Fruit fly (Drosophila melanogaster): Measurements from ENCODE around the gene sky.

DNA sequence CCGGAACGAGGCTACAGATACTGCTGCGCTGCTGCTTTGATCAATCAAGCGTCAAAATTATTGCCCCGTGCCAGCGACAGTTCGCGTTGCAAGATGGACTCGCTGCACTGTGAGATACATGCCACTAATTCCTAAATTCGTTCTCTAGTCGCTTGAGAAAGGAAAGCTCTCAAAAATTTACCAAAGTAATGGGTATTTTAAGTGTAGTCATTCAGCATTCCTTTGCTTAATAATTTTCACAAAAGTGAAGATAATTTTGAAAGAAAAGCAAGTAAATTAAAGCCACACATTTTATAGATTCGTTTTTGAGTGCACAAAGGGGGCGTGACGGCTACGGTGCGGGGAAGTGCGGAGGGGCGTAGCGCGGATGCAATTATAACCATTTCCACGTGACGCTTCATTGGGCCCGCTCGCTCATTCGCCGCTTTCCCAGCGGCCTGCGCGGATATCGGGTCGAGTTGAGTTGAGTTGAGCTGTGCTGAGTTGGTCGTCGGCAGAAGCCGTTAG, 41.3 kb upstream of the sky start:
- TF ChIP-seq fd96Ca (GFP tag; IDR thresholded peaks at IDR 0.05) (no peak), CG32121 (GFP tag; IDR thresholded peaks at IDR 0.05) (no peak), CG15710 (tag; optimal IDR thresholded peaks at IDR 0.05) (no peak), CG8301 (tag; optimal IDR thresholded peaks at IDR 0.05) (peak; percentile 29)

Measured in whole organism, pupa.